Fruit fly (Drosophila melanogaster): ENCODE data around the gene Ire1.

Ire1 gene

DNA sequence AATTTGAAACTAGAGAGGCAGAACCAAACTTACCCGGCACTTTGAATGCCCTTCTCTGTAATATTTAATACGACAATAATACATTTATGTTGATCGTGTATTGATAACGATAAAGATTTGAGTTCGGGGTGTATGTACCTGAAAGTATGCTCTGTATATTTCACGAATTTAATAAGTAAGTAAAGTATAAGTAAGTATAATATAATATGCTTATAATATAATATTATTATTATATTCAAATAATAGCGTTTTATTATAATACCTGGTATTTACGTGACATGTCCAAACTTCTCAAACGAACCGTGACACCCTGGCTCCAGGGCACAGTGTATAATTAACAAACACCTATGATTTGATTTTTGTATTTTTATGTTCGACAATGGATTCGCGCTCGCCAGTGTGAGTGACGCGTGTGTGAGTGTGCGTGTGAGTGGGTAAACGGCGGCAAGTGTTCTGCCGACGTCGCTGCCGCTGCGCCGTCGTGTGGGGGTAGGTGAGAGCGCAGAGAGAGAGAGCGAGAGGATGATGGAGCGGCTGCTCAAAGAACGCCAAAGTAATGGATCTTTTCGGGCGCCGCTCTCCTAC is 28.6 kb upstream of the Ire1 start:
- no peak for TF ChIP-seq CG17801 (GFP tag; optimal IDR thresholded peaks at IDR 0.05; ENCODE audit: partially characterized antibody)

DNA sequence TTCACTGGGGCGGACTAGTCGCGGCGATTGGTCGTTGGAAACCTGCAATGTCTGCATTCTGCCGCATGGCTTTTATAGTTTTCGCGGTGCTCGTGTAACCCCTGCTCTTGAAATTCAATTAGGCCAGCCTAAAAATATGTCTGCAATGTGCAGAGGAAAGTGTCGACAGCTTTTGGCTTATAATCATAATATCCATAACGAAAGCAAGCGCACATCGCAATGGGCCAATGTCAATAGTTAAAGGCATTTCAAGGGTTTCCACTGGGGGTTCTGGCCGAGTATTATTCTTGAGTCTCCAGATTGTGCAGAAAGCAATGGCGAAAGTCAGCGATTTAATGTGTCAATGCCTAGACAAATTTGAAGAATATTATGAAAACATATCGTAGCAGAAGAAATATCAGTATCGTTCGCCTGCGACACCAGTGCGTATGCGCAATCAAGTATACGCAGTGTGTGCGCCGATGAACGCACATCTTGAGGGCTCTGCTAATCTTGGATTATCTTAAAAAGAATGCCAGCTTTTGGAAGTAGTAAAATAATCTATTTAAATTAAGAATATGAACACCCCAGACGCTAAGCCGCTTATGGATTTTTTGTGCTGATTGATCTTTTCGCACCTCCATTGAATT is 27.2 kb upstream of the Ire1 start, which contains the start of gene ninaE:
Gene ninaE, minus strand, starts transcription at position 51 of the 629 bp plus-strand sequence.
- TF ChIP-seq CG17801 (GFP tag; optimal IDR thresholded peaks at IDR 0.05; ENCODE audit: partially characterized antibody) = no peak

DNA sequence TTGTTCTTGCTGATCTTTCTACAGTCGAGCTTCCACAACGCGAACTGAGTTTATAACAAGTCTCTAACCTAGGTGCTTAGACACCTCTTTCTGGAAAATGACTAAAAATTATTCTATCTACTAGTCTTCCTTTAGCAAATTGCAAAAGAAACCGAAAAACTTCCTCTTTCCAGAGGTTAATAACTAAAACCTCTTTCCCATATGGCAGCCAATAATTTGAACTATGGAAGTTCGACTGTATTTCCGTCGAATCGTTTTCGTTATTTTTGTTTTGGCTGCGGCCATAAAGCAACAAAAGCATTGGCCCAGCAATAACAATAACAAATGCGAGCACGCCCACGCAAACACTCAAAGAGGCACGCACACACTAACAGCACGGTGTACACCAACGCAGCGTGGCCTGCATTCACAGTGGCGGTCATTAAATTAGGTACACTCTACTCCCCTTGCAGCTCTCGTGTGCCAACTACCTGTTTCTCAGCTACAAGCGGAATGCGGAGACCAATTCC is 19.4 kb upstream of the Ire1 start:
- TF ChIP-seq CG17801 (GFP tag; optimal IDR thresholded peaks at IDR 0.05; ENCODE audit: partially characterized antibody) = peak; percentile 84

DNA sequence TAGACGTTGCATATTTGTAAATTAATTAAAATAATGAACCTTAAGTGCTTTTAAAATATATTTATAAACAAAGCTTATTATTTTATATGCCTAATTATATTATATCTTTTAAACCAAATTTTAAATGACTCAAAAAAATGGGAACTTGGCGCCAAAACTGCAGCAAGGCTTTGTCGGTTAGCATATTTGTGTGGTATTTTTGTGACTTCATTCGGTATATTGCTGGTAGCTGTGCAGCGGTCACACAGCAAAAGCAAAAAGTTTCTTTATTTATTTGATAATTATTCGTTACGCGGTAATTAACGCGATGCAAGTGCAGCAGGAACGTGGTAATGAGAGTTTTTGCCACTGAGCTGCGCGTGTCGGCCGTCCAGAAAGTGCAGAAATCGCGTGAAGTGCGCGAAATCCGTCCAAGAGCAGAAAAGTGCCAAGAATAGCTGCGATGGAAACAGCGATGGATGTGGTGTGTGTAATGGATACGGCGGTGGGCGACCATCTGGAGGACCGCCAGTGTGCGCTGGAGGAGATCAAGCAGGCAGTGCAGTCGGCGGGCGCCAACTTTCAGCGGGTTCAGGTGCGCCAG is 18.5 kb upstream of the Ire1 start, which contains the start of gene Ask1:
Gene Ask1, plus strand, starts transcription at position 250 of the 583 bp plus-strand sequence.
- TF ChIP-seq CG17801 (GFP tag; optimal IDR thresholded peaks at IDR 0.05; ENCODE audit: partially characterized antibody) = no peak

DNA sequence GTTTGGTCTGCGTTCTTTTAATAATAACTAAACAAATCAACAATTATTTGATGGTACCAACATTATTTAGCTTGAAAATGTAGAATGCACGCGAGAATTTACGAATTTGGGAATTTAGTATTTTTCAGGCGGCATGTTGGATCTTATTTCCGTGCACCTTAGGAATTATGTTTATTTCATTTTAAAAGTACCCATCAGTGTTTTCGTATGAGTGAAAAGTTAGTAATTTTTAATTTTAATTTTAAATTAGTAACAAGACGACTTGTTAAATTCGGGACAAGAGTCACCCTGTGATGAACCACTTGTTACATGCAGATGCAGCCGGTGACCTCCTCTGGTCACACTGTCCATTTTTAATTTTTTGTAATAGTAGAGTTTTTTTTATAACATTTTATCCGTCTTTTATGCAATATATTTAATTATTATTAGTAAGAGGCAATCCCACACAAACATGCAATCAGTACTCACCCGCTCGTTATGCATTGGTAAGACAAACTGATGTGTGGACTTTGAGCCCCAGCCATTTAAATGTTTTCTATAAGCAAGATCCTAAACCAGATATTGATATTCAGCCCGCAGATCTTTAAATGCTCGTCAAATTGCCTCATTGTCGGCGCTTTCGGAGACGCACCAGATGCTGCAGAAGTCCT is 16.5 kb upstream of the Ire1 start, which contains the start of the genes CG17186 and Arc42:
Gene CG17186, minus strand, starts transcription at position 88 of the 650 bp plus-strand sequence.
Gene Arc42, plus strand, starts transcription at position 311 of the 650 bp plus-strand sequence.
- peak; percentile 33 for TF ChIP-seq CG17801 (GFP tag; optimal IDR thresholded peaks at IDR 0.05; ENCODE audit: partially characterized antibody)

DNA sequence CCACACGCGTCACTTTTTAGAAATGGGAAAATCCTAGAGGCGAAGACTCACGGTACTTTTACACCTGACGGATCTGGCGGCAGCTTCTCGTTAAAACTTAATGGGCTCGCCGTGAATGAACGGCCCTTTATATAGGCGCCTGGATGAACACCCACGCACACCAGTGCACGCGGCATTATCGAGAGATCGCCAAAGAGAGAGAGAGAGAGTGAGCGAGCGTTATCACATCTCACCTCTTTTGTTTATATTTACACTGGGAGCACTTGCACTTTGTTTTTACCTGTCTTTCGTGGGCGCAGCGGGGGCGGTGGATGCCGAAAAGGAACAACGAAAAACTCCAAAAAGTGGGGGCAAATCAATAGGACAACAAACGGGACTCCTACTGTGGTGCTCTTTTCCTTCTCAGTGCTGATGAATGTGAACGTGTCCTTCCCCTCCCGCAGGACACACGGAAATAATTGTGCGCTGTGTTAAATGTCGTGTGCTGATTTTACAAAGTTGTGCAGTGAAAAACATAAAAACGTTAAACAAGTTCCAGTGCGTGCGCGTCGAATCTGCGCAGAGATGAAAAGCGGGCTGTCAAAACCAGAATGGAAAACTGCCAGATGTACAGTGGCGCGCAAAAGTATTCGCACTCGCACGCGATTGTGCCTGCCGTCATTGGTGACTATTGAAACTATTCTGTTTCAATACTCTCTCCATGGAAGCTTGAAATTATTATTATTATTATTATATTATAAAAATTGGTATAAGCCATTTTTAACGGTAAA is 14.2 kb upstream of the Ire1 start, which contains the start of gene Mrp5:
Gene Mrp5, minus strand, starts transcription at position 561 of the 770 bp plus-strand sequence.
- no peak for TF ChIP-seq CG17801 (GFP tag; optimal IDR thresholded peaks at IDR 0.05; ENCODE audit: partially characterized antibody)

DNA sequence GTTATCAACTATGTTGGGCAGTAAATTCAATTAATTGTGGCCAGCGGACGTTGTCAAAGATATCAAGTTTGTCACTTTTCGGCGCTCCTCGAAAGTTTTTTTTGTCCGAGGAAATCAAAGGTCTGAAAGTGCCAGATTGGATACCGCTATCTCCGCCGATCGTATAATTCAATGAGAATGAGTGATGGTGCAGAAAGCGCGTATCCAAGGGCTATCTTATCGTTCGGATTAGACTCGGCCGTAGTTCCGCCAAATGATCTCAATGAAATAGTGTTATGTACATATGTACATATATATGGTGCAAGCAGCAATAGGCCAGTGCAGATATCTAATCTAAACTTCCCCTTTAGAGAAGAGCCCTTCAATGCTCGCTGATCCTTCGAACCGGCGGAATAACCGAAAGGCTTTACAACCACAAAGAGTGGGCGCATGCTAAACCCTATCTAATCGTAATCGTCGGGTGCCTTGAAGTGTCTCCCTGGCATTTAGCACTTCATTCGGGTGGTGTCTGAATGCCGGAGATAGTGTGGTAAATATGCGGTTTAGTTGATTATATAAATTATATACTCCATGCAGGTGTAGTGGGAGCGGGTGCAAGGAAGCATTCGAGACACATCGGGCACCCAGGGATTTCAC is 12.1 kb upstream of the Ire1 start:
- no peak for TF ChIP-seq CG17801 (GFP tag; optimal IDR thresholded peaks at IDR 0.05; ENCODE audit: partially characterized antibody)

DNA sequence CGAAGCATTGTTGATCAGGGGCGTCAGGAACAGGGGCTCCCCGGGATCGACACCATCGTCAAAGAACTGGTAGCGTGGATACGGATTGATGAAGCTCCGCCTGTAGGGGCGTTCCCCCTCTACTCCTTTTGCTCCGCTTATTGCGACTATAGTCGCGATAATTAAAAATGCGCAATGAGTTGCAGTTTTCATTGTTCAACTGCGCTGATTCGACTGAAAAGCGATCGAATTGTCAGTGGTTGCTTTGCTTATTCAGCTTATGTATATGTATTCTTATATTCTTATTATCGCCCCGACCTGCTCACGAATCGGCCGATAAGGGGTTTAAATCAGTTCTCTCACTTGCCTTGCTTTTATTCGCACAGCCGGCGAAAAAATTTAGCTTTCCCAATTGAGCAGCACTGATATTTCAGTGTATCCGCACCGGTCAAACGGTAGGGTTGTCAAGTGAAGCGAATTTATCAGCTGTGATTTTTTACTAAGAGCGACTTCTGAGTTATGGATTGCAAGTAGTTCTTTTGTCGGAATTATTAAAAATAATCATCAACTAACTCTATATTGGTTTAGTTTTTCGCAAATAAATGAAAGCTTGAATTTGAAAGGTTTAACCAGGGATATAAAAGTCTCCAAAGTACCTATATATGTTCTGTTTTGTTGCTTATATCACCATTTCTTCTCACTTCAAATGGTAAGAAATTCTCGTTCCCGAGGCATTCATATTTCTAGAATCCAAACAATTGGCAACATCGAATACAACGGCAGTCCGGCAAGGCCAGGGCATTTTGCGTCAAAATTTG is 3.1 kb upstream of the Ire1 start, which contains the start of the genes CG4572 and CG4686:
Gene CG4572, minus strand, starts transcription at position 415 of the 797 bp plus-strand sequence.
Gene CG4686, plus strand, starts transcription at position 518 of the 797 bp plus-strand sequence.
- TF ChIP-seq CG17801 (GFP tag; optimal IDR thresholded peaks at IDR 0.05; ENCODE audit: partially characterized antibody) = peak; percentile 85

DNA sequence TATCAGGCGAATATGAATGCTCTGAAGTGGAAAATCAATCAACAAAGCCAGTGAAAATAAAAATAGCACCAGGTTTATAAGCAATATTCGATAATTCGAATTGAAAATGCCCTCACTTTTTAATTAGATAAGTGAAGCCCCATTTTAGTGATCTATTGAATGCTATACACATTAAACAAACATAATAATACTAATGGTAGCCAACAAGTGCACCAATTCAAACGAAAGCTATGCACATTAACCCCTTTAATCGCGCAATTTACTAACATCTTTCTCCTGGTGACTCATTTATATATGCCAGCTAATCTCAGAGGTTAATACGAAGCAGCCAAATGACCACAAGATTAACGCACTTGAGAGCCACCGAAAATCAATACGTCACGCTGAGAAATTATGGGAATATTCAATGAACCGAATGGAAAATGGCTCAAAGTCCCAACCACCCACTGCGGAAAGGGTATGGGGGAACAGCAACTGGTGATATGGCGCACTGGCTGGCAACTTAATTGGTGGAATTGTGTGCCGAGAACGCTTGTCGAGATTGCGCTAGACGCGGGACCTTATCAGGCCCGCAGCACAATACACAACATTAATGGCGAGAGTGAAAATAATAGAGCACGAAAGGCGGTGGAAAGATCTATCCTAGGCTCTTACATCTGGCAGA is 1.6 kb downstream of the Ire1 start:
- TF ChIP-seq CG17801 (GFP tag; optimal IDR thresholded peaks at IDR 0.05; ENCODE audit: partially characterized antibody) = no peak

DNA sequence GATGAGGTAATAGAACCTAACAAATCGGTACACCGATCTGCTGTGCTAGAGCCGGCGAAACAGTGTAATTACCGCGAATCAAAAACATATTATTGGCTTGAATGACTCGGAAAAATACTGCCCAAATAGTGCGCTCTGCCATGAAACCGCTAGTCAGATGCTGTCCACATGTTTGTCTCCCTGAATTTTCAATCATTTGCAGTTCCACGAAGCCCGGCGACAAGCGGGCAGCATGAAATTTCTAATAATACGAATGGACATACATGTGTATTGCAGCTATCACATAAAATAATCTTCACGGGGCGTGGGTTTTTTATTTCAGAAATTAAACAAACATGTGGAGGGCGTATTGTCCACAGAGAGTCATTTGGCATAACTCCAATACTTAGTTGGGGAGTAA is 2.1 kb downstream of the Ire1 start:
- no peak for TF ChIP-seq CG17801 (GFP tag; optimal IDR thresholded peaks at IDR 0.05; ENCODE audit: partially characterized antibody)

DNA sequence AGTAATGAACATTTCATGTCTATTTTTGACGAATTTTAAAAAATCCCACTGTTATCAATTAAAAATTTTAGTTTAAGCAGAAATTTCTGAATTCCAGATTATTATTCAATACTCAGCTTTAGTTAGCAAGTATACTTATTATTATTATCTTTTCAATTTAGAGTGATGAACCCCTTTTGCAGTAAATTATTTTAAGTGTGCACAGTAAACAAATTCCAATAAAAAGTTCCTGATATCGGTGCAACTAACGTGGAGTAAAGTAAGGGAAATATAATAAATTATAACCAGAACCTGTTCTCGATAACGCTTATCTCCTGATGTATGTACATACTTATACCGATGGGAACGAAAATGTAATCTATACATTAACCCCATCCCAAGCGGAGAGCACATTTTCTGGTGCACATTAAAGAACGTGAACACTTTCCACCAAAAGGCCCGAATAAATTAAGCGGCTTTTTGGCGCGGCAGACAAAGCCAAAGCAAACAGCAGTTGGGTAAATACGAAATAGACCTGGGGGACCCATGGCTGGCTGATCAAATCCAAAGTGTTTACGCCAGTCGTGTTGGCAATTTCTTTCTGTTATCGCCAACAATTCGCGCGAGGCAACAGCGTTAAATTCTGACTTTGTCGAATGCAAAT is 3.0 kb downstream of the Ire1 start:
- peak; percentile 3 for TF ChIP-seq CG17801 (GFP tag; optimal IDR thresholded peaks at IDR 0.05; ENCODE audit: partially characterized antibody)

DNA sequence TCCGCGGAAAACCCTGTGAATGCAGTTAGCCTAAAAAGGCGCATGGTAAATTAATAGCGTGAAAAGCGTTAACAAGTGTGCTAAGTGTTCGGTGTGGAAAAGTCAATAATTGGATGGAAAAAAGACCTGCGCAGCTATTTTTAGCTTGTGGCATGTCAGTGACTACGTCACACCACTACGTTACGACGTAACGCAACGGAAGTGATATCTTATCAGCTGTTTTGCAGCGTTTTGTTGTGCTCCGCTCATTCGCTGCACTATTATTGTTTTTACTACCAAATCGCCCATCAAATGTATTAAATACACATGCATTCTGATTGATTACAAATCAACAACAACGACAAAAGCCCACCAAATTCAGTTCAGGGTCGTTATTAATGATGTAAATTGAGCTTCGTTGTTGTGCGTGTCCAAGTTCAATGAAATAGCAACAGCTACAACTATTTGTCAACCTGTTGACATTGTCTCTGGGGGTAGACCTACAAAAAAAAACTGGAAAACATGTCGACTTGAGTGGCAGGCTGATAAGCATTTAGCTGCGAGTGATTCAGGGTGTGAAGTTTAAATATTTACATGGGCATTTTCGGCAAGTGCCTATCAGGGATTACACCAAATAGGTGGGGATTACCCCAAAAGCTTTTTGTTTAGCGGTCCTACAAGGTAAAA is 13.4 kb downstream of the Ire1 start:
- TF ChIP-seq CG17801 (GFP tag; optimal IDR thresholded peaks at IDR 0.05; ENCODE audit: partially characterized antibody) = no peak
